Worm (Caenorhabditis elegans) whole organism, late embryonic: ENCODE data around the gene mrps-26.

ENCODE experiments used
- F13H6.1 ChIP-seq: sonication (generic microtip); optimal IDR thresholded peaks from 2 replicates; lab custom pipeline; 2016; ENCODE audit warnings: missing genetic modification characterization, missing compliant biosample characterization
- K02D7.2 ChIP-seq: sonication (generic microtip); optimal IDR thresholded peaks from 2 replicates; lab custom pipeline; 2017; ENCODE audit warnings: mild to moderate bottlenecking, missing genetic modification characterization, missing compliant biosample characterization
- K09A11.1 ChIP-seq: sonication (generic microtip); optimal IDR thresholded peaks from 2 replicates; lab custom pipeline; 2017; ENCODE audit warnings: antibody characterized with exemption, mild to moderate bottlenecking, missing genetic modification characterization, missing compliant biosample characterization; ENCODE audit not compliant: insufficient read depth
- ama-1 ChIP-seq: fragments of 150-350 bp; optimal IDR thresholded peaks from 2 replicates; lab custom pipeline; 2014
- ceh-14 ChIP-seq: sonication (generic microtip); optimal IDR thresholded peaks from 2 replicates; lab custom pipeline; 2016; ENCODE audit warnings: missing genotype, missing genetic modification characterization, missing compliant biosample characterization
- ceh-18 ChIP-seq: sonication (generic microtip); optimal IDR thresholded peaks from 2 replicates; lab custom pipeline; 2016; ENCODE audit warnings: missing genetic modification characterization, missing compliant biosample characterization
- ceh-19 ChIP-seq: fragments of 200-800 bp; sonication (Bioruptor generic); optimal IDR thresholded peaks from 2 replicates; lab custom pipeline; 2018; ENCODE audit warnings: mild to moderate bottlenecking, missing genetic modification characterization, missing compliant biosample characterization
- ceh-2 ChIP-seq: sonication (generic microtip); optimal IDR thresholded peaks from 2 replicates; lab custom pipeline; 2016; ENCODE audit warnings: missing genotype, missing genetic modification characterization, missing compliant biosample characterization
- ceh-22 ChIP-seq: sonication (generic microtip); optimal IDR thresholded peaks from 2 replicates; lab custom pipeline; 2017; ENCODE audit warnings: missing biosample characterization, missing genetic modification characterization
- ceh-24 ChIP-seq: sonication (generic microtip); optimal IDR thresholded peaks from 2 replicates; lab custom pipeline; 2016; ENCODE audit warnings: mild to moderate bottlenecking, missing genetic modification characterization, missing compliant biosample characterization
- ceh-31 ChIP-seq: sonication (generic microtip); optimal IDR thresholded peaks from 2 replicates; lab custom pipeline; 2016; ENCODE audit warnings: missing genetic modification characterization, missing compliant biosample characterization
- ceh-48 ChIP-seq: sonication (generic microtip); optimal IDR thresholded peaks from 2 replicates; lab custom pipeline; 2016; ENCODE audit warnings: missing genetic modification characterization, inconsistent platforms, missing compliant biosample characterization
- ceh-6 ChIP-seq: fragments of 200-800 bp; sonication (Bioruptor generic); optimal IDR thresholded peaks from 2 replicates; lab custom pipeline; 2018; ENCODE audit warnings: mild to moderate bottlenecking, missing genetic modification characterization, missing compliant biosample characterization
- che-1 ChIP-seq: sonication (generic microtip); optimal IDR thresholded peaks from 2 replicates; lab custom pipeline; 2016; ENCODE audit warnings: mild to moderate bottlenecking, missing genetic modification characterization, missing compliant biosample characterization
- dve-1 ChIP-seq: sonication (generic microtip); optimal IDR thresholded peaks from 2 replicates; lab custom pipeline; 2017; ENCODE audit warnings: antibody characterized with exemption, mild to moderate bottlenecking, missing genetic modification characterization, missing compliant biosample characterization
- elt-4 ChIP-seq: sonication (generic microtip); optimal IDR thresholded peaks from 2 replicates; lab custom pipeline; 2016; ENCODE audit warnings: missing genetic modification characterization, missing compliant biosample characterization
- ets-4 ChIP-seq: sonication (generic microtip); optimal IDR thresholded peaks from 2 replicates; lab custom pipeline; 2016; ENCODE audit warnings: missing genetic modification characterization, missing compliant biosample characterization
- fkh-10 ChIP-seq: fragments of 150-350 bp; optimal IDR thresholded peaks from 2 replicates; lab custom pipeline; 2014; ENCODE audit warnings: missing biosample characterization, missing genetic modification reagents, missing genetic modification characterization
- fkh-6 ChIP-seq: sonication (generic microtip); optimal IDR thresholded peaks from 2 replicates; lab custom pipeline; 2016; ENCODE audit warnings: missing genetic modification characterization, missing compliant biosample characterization
- hlh-13 ChIP-seq: fragments of 200-800 bp; sonication (Bioruptor generic); optimal IDR thresholded peaks from 2 replicates; lab custom pipeline; 2018; ENCODE audit warnings: mild to moderate bottlenecking, missing genetic modification characterization, missing compliant biosample characterization
- hlh-15 ChIP-seq: sonication (generic microtip); optimal IDR thresholded peaks from 2 replicates; lab custom pipeline; 2016; ENCODE audit warnings: missing genetic modification characterization, missing compliant biosample characterization
- lin-11 ChIP-seq: fragments of 200-800 bp; sonication (Bioruptor generic); optimal IDR thresholded peaks from 2 replicates; lab custom pipeline; 2018; ENCODE audit warnings: mild to moderate bottlenecking, missing genetic modification characterization, missing compliant biosample characterization
- madf-2 ChIP-seq: sonication (generic microtip); optimal IDR thresholded peaks from 2 replicates; lab custom pipeline; 2017; ENCODE audit warnings: missing genetic modification characterization, missing compliant biosample characterization
- mec-3 ChIP-seq: sonication (generic microtip); optimal IDR thresholded peaks from 2 replicates; lab custom pipeline; 2016; ENCODE audit warnings: borderline replicate concordance, missing genetic modification characterization, missing compliant biosample characterization
- nfya-1 ChIP-seq: sonication (generic microtip); optimal IDR thresholded peaks from 2 replicates; lab custom pipeline; 2017; ENCODE audit warnings: missing genetic modification characterization, mild to moderate bottlenecking, missing compliant biosample characterization, antibody characterized with exemption, moderate library complexity
- nhr-11 ChIP-seq: fragments of 150-350 bp; optimal IDR thresholded peaks from 2 replicates; lab custom pipeline; 2014; ENCODE audit warnings: missing biosample characterization, missing genetic modification characterization
- odd-2 ChIP-seq: sonication (generic microtip); optimal IDR thresholded peaks from 2 replicates; lab custom pipeline; 2017; ENCODE audit warnings: antibody characterized with exemption, mild to moderate bottlenecking, missing genetic modification characterization, missing compliant biosample characterization
- pqm-1 ChIP-seq: sonication (generic microtip); optimal IDR thresholded peaks from 2 replicates; lab custom pipeline; 2016; ENCODE audit warnings: missing genetic modification characterization, missing compliant biosample characterization
- rnt-1 ChIP-seq: sonication (generic microtip); optimal IDR thresholded peaks from 2 replicates; lab custom pipeline; 2016; ENCODE audit warnings: missing genetic modification characterization, missing compliant biosample characterization
- sdc-2 ChIP-seq: sonication (generic microtip); optimal IDR thresholded peaks from 2 replicates; lab custom pipeline; 2016; ENCODE audit warnings: missing genotype, missing genetic modification characterization, missing compliant biosample characterization
- sox-4 ChIP-seq: sonication (generic microtip); optimal IDR thresholded peaks from 2 replicates; lab custom pipeline; 2017; ENCODE audit warnings: mild to moderate bottlenecking, missing genetic modification characterization, inconsistent platforms, missing compliant biosample characterization
- tbx-2 ChIP-seq: sonication (generic microtip); optimal IDR thresholded peaks from 2 replicates; lab custom pipeline; 2016; ENCODE audit warnings: missing genetic modification characterization, missing compliant biosample characterization
- unc-86 ChIP-seq: sonication (generic microtip); optimal IDR thresholded peaks from 2 replicates; lab custom pipeline; 2016; ENCODE audit warnings: missing genetic modification characterization, missing compliant biosample characterization
- zip-5 ChIP-seq: sonication (generic microtip); optimal IDR thresholded peaks from 2 replicates; lab custom pipeline; 2016; ENCODE audit warnings: missing genetic modification characterization, missing compliant biosample characterization

Gene mrps-26

DNA sequence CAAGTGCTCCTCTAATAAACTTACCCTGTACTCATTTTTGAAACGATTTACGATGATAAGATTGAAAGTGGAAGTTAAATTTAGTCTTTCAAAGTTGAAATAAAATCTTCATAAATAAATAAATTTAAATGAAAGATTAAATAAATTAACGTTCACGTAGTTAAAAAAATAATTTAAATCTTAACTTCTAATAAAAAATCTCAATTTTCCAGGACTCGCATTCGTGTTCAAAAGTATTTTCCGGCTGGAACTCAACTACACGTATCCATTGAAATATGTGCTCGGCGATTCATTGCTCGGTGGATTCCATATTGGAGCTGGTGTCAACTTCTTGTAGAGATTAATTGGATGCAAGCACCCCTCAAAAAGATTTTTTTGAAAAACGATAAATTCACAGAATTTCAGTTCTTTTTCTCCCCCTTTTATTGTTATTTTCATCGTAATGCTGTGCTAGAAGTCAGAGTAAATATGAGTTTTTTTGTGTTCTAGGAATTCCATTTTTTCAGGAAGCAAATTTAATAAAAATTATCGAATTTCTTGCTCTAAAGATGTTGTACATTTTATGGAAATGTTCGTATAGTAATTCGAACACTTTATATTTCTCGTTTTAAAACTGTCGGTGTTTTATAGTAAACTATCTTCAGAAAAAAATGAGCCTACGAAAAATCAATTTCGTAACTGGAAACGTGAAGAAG, 29.0 kb downstream of the mrps-26 start, which contains the start of the genes C34E10.9 and hap-1:
Gene C34E10.9 (minus strand): TSS at position 101 of the 695 bp plus-strand sequence.
Gene hap-1 (plus strand): TSS at position 645 of the 695 bp plus-strand sequence.
- TF ChIP-seq ceh-24 (tag; lab: Kevin White, UChicago) (no peak), odd-2 (tag; lab: Kevin White, UChicago) (no peak), K09A11.1 (no peak), dve-1 (tag; lab: Kevin White, UChicago) (no peak), sdc-2 (tag; lab: Kevin White, UChicago) (no peak)

DNA sequence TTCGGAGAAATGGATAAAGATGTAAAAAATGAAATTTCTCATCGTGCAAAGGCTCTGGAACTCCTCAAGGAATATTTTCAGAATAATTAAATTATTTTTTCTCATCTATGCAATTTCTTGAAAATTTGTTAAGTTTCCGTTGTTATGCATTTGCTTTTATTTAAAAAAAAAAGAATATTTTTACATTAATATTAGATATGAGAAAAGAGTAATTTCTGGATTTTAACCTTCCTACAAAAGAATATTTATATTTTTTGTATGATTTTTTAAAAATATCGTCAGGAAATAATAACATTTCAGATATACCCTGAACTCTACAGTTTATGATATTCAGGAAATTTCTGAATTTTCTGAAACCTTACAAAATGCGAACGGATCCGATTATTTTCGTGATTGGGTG, 30.4 kb downstream of the mrps-26 start, which contains the start of gene gro-1:
Gene gro-1 (plus strand): TSS at position 301 of the 400 bp plus-strand sequence.
- TF ChIP-seq ets-4 (tag; lab: Kevin White, UChicago) (no peak), madf-2 (tag; lab: Kevin White, UChicago) (no peak), rnt-1 (tag; lab: Kevin White, UChicago) (no peak), K09A11.1 (no peak), ceh-2 (no peak), unc-86 (tag; lab: Kevin White, UChicago) (no peak), tbx-2 (tag; lab: Kevin White, UChicago) (no peak), ceh-18 (tag; lab: Kevin White, UChicago) (no peak), nhr-11 (no peak), ceh-6 (GFP tag; lab: Kevin White, UChicago) (no peak)

DNA sequence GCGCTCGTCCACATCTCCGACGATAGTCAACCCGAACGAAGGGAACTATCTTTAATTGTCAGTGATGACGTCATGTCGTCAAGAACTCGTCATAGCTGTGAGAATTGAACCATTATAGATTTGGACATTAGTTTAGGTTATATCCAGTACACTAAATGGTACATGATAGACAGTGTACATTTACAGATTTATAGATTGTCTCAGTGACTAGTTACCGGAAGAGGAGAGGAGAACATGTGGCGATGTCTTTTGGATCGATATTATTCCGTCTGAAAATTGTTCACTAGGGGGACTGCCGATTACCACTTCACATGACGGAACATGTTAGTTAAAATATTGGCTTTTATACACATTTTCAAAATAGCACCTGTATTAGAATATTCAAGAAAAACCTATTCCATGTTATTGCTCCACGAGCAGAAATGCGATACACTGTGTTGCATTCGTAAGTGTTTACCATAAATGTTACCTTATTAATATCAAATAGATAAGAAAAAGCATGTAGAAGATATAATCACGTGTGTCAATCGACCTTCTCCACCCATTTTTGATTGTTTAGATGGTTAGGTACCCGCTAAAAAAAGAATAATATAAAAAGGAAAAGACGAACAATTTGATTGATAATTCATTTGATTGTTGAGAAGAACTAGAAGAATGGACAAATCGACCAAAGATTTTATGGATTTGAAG, 33.0 kb downstream of the mrps-26 start, which contains the start of gene ZC395.5:
Gene ZC395.5 (plus strand): TSS at position 632 of the 690 bp plus-strand sequence.
- TF ChIP-seq ceh-14 (tag; lab: Kevin White, UChicago) (no peak), lin-11 (no peak), ceh-48 (tag; lab: Kevin White, UChicago) (no peak), ama-1 (no peak), unc-86 (tag; lab: Kevin White, UChicago) (no peak), nfya-1 (tag; lab: Kevin White, UChicago) (no peak), pqm-1 (tag; lab: Kevin White, UChicago) (no peak), F13H6.1 (tag; lab: Kevin White, UChicago) (no peak), fkh-6 (no peak), zip-5 (tag; lab: Kevin White, UChicago) (no peak)

DNA sequence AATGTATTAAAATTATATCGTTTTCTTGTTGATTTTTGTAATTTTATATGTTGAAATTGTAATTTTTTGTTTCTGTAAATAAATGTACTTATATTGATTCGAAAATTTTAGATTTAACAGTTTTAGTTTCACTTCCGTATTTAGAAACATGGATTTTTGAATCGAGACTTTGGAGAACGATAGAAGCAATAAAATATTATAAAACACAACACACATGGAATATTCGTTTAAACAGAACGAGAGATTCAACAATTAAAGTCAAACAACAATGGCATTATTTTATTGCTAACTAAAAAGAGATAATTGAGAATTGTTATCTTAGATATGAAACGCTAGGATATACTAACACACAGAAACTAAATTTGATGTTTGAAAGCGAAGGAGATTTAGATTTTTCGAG, 34.1 kb downstream of the mrps-26 start:
- TF ChIP-seq mec-3 (tag; lab: Kevin White, UChicago), result no peak
- TF ChIP-seq hlh-13, result no peak
- TF ChIP-seq rnt-1 (tag; lab: Kevin White, UChicago), result no peak
- no peak for TF ChIP-seq unc-86 (tag; lab: Kevin White, UChicago)
- TF ChIP-seq ceh-19, result no peak
- TF ChIP-seq ceh-22, result no peak
- no peak for TF ChIP-seq fkh-10
- no peak for TF ChIP-seq ceh-31
- no peak for TF ChIP-seq sox-4
- no peak for TF ChIP-seq ceh-48 (tag; lab: Kevin White, UChicago)
- no peak for TF ChIP-seq K02D7.2 (tag; lab: Kevin White, UChicago)
- TF ChIP-seq K09A11.1, result no peak
- TF ChIP-seq ets-4 (tag; lab: Kevin White, UChicago), result no peak
- no peak for TF ChIP-seq lin-11
- no peak for TF ChIP-seq F13H6.1 (tag; lab: Kevin White, UChicago)
- no peak for TF ChIP-seq hlh-15 (tag; lab: Kevin White, UChicago)
- no peak for TF ChIP-seq elt-4 (tag; lab: Kevin White, UChicago)
- no peak for TF ChIP-seq pqm-1 (tag; lab: Kevin White, UChicago)
- no peak for TF ChIP-seq che-1
- no peak for TF ChIP-seq ceh-14 (tag; lab: Kevin White, UChicago)
